Fruit fly (Drosophila melanogaster) whole organism, embryonic: ENCODE data around the gene Muted.
A peak's percentile ranks its signal among the peaks of the same experiment; 100 is the strongest.

Experiments used
- Antp ChIP-seq: fragments of 200-800 bp; sonication (Bioruptor generic); optimal IDR thresholded peaks from 3 replicates; lab custom pipeline; 2016; ENCODE audit warnings: missing biosample characterization, missing genetic modification characterization
- CG11085 ChIP-seq: fragments of 200-800 bp; sonication (Bioruptor generic); IDR thresholded peaks from 2 replicates; pipeline ENCODE4 v1.3.6; 2022; ENCODE audit warnings: missing biosample characterization, missing genetic modification characterization
- CG11398 ChIP-seq: fragments of 200-800 bp; sonication (Bioruptor generic); optimal IDR thresholded peaks from 2 replicates; lab custom pipeline; 2016; ENCODE audit warnings: missing biosample characterization, missing genetic modification characterization
- CG1233 ChIP-seq: fragments of 200-800 bp; sonication (Bioruptor generic); optimal IDR thresholded peaks from 4 replicates; lab custom pipeline; 2018; ENCODE audit warnings: missing biosample characterization, mild to moderate bottlenecking, missing genetic modification characterization
- CG13894 ChIP-seq: fragments of 200-800 bp; sonication (Bioruptor generic); optimal IDR thresholded peaks from 3 replicates; lab custom pipeline; 2018; ENCODE audit warnings: missing biosample characterization, mild to moderate bottlenecking, missing genetic modification characterization, moderate library complexity
- CG15514 ChIP-seq: fragments of 200-800 bp; sonication (Bioruptor generic); optimal IDR thresholded peaks from 3 replicates; lab custom pipeline; 2017; ENCODE audit warnings: missing biosample characterization, missing genetic modification characterization, mild to moderate bottlenecking, moderate library complexity, missing genetic modification reagents
- CG18764 ChIP-seq: fragments of 200-800 bp; sonication (Bioruptor generic); optimal IDR thresholded peaks from 3 replicates; lab custom pipeline; 2016; ENCODE audit warnings: missing biosample characterization, missing genetic modification characterization
- CG30020 ChIP-seq: fragments of 200-800 bp; optimal IDR thresholded peaks from 2 replicates; lab custom pipeline; 2019; ENCODE audit warnings: missing biosample characterization, mild to moderate bottlenecking, missing genetic modification characterization, moderate library complexity
- CG32532 ChIP-seq: fragments of 200-800 bp; sonication (Bioruptor generic); IDR thresholded peaks from 2 replicates; pipeline ENCODE4 v1.3.6; 2022; ENCODE audit warnings: missing biosample characterization, missing genetic modification characterization
- CG3407 ChIP-seq: fragments of 200-800 bp; sonication (Bioruptor generic); optimal IDR thresholded peaks from 2 replicates; lab custom pipeline; 2018; ENCODE audit warnings: missing biosample characterization, mild to moderate bottlenecking, missing genetic modification characterization
- CG4328 ChIP-seq: fragments of 200-800 bp; sonication (Bioruptor generic); optimal IDR thresholded peaks from 3 replicates; lab custom pipeline; 2017; ENCODE audit warnings: missing biosample characterization, missing genetic modification reagents, missing genetic modification characterization
- CG7745 ChIP-seq: fragments of 200-800 bp; sonication (Bioruptor generic); optimal IDR thresholded peaks from 2 replicates; lab custom pipeline; 2018; ENCODE audit warnings: missing biosample characterization, mild to moderate bottlenecking, missing genetic modification characterization, moderate library complexity
- CG7928 ChIP-seq: fragments of 200-800 bp; sonication (Bioruptor generic); optimal IDR thresholded peaks from 2 replicates; lab custom pipeline; 2017; ENCODE audit warnings: missing biosample characterization, mild to moderate bottlenecking, missing genetic modification characterization
- CG9437 ChIP-seq: fragments of 200-800 bp; sonication (Bioruptor generic); optimal IDR thresholded peaks from 2 replicates; lab custom pipeline; 2018; ENCODE audit warnings: missing biosample characterization, mild to moderate bottlenecking, missing genetic modification characterization
- CG9727 ChIP-seq: fragments of 200-800 bp; sonication (Bioruptor generic); optimal IDR thresholded peaks from 3 replicates; lab custom pipeline; 2017; ENCODE audit warnings: missing biosample characterization, mild to moderate bottlenecking, missing genetic modification characterization
- D19B ChIP-seq: fragments of 200-800 bp; sonication (Bioruptor generic); optimal IDR thresholded peaks from 2 replicates; lab custom pipeline; 2017; ENCODE audit warnings: missing biosample characterization, mild to moderate bottlenecking, missing genetic modification characterization
- Elba2 ChIP-seq: fragments of 200-800 bp; sonication (Bioruptor generic); optimal IDR thresholded peaks from 3 replicates; lab custom pipeline; 2016; ENCODE audit warnings: missing biosample characterization, missing genetic modification characterization
- Fer3 ChIP-seq: fragments of 200-800 bp; sonication (Bioruptor generic); optimal IDR thresholded peaks from 2 replicates; lab custom pipeline; 2018; ENCODE audit warnings: missing biosample characterization, mild to moderate bottlenecking, missing genetic modification characterization, moderate library complexity
- Hey ChIP-seq: fragments of 200-800 bp; sonication (Bioruptor generic); optimal IDR thresholded peaks from 3 replicates; lab custom pipeline; 2018; ENCODE audit warnings: missing biosample characterization, mild to moderate bottlenecking, missing genetic modification characterization
- Mes4 ChIP-seq: fragments of 200-800 bp; sonication (Bioruptor generic); optimal IDR thresholded peaks from 2 replicates; lab custom pipeline; 2016; ENCODE audit warnings: missing biosample characterization, missing genetic modification characterization
- NC2β ChIP-seq: fragments of 200-800 bp; sonication (Bioruptor generic); optimal IDR thresholded peaks from 2 replicates; lab custom pipeline; 2016; ENCODE audit warnings: missing biosample characterization, missing genetic modification characterization
- Ptx1 ChIP-seq: fragments of 200-800 bp; sonication (Bioruptor generic); IDR thresholded peaks from 2 replicates; pipeline ENCODE4 v1.3.6; 2022; ENCODE audit warnings: missing biosample characterization, missing genetic modification characterization
- Scr ChIP-seq: fragments of 200-800 bp; sonication (Bioruptor generic); IDR thresholded peaks from 2 replicates; pipeline ENCODE4 v1.3.6; 2022; ENCODE audit warnings: missing biosample characterization, missing genetic modification characterization; ENCODE audit not compliant: partially characterized antibody
- Trl ChIP-seq, 3 experiments: fragments of >200 bp in 2 of 3; fragments of 200-800 bp in 1 of 3; sonication (Bioruptor generic) in 1 of 3; optimal IDR thresholded peaks; 2 replicates in 1 of 3; 3 replicates in 2 of 3; lab custom pipeline; 2016 to 2017; ENCODE audit warnings: missing biosample characterization in 1 of 3, missing genetic modification characterization in 1 of 3
- az2 ChIP-seq: fragments of 200-800 bp; sonication (Bioruptor generic); optimal IDR thresholded peaks from 3 replicates; lab custom pipeline; 2016; ENCODE audit warnings: missing biosample characterization, missing genetic modification characterization
- cato ChIP-seq: fragments of 200-800 bp; sonication (Bioruptor generic); optimal IDR thresholded peaks from 2 replicates; lab custom pipeline; 2016; ENCODE audit warnings: missing biosample characterization, missing genetic modification characterization, borderline replicate concordance
- chif ChIP-seq, 2 experiments: fragments of 200-800 bp; sonication (Bioruptor generic); optimal IDR thresholded peaks; 3 replicates each; lab custom pipeline; 2016; ENCODE audit warnings: missing biosample characterization in 2 of 2, missing genetic modification characterization in 2 of 2
- ci ChIP-seq: fragments of 200-800 bp; sonication (Bioruptor generic); IDR thresholded peaks from 3 replicates; pipeline ENCODE4 v1.3.6; 2022; ENCODE audit warnings: missing biosample characterization, missing genetic modification characterization
- crp ChIP-seq, 2 experiments: fragments of 200-800 bp; sonication (Bioruptor generic); optimal IDR thresholded peaks; 2 replicates in 1 of 2; 3 replicates in 1 of 2; lab custom pipeline; 2017; ENCODE audit warnings: missing biosample characterization in 2 of 2, missing genetic modification characterization in 2 of 2, mild to moderate bottlenecking in 1 of 2, moderate library complexity in 1 of 2
- dan ChIP-seq: fragments of 200-800 bp; sonication (Bioruptor generic); IDR thresholded peaks from 2 replicates; pipeline ENCODE4 v1.3.6; 2022; ENCODE audit warnings: missing biosample characterization, missing genetic modification characterization
- dm ChIP-seq: fragments of 200-800 bp; sonication (Bioruptor generic); optimal IDR thresholded peaks from 3 replicates; lab custom pipeline; 2016; ENCODE audit warnings: missing biosample characterization, missing genetic modification characterization
- ems ChIP-seq: fragments of 200-800 bp; sonication (Bioruptor generic); optimal IDR thresholded peaks from 3 replicates; lab custom pipeline; 2016; ENCODE audit warnings: missing biosample characterization, missing genetic modification characterization
- esg ChIP-seq: fragments of 200-800 bp; sonication (Bioruptor generic); conservative IDR thresholded peaks from 2 replicates; pipeline ENCODE4 v1.3.6; 2022; ENCODE audit warnings: missing biosample characterization, missing genetic modification characterization
- eyg ChIP-seq: fragments of 200-800 bp; sonication (Bioruptor generic); optimal IDR thresholded peaks from 3 replicates; lab custom pipeline; 2016; ENCODE audit warnings: missing biosample characterization, missing genetic modification characterization
- fd3F ChIP-seq: fragments of 200-800 bp; sonication (Bioruptor generic); optimal IDR thresholded peaks from 2 replicates; lab custom pipeline; 2018; ENCODE audit warnings: missing biosample characterization, mild to moderate bottlenecking, missing genetic modification characterization, moderate library complexity
- kay ChIP-seq: fragments of 200-800 bp; sonication (Bioruptor generic); optimal IDR thresholded peaks from 2 replicates; lab custom pipeline; 2016; ENCODE audit warnings: missing biosample characterization, missing genetic modification characterization
- lab ChIP-seq: fragments of 200-800 bp; sonication (Bioruptor generic); optimal IDR thresholded peaks from 3 replicates; lab custom pipeline; 2017; ENCODE audit warnings: missing biosample characterization, missing genetic modification characterization, mild to moderate bottlenecking, moderate library complexity, missing genetic modification reagents
- mld ChIP-seq: fragments of 200-800 bp; sonication (Bioruptor generic); IDR thresholded peaks from 3 replicates; pipeline ENCODE4 v1.3.6; 2022; ENCODE audit warnings: missing biosample characterization, missing genetic modification characterization; ENCODE audit not compliant: partially characterized antibody
- odd ChIP-seq: fragments of 200-800 bp; sonication (Bioruptor generic); optimal IDR thresholded peaks from 2 replicates; lab custom pipeline; 2017; ENCODE audit warnings: missing biosample characterization, mild to moderate bottlenecking, missing genetic modification characterization
- otp ChIP-seq: fragments of 200-800 bp; sonication (Bioruptor generic); IDR thresholded peaks from 3 replicates; pipeline ENCODE4, ENCODE4 v1.3.6; 2022; ENCODE audit warnings: missing biosample characterization, missing genetic modification characterization
- psq ChIP-seq: fragments of 200-800 bp; sonication (Bioruptor generic); optimal IDR thresholded peaks from 2 replicates; lab custom pipeline; 2017; ENCODE audit warnings: missing biosample characterization, missing genetic modification characterization
- rib ChIP-seq: fragments of 200-800 bp; sonication (Bioruptor generic); IDR thresholded peaks from 2 replicates; pipeline ENCODE4 v1.3.6; 2022; ENCODE audit warnings: missing biosample characterization, missing genetic modification characterization
- trem ChIP-seq: fragments of 200-800 bp; optimal IDR thresholded peaks from 3 replicates; lab custom pipeline; 2019; ENCODE audit warnings: missing biosample characterization, mild to moderate bottlenecking, missing genetic modification characterization, moderate library complexity
- trh ChIP-seq: fragments of 200-800 bp; sonication (Bioruptor generic); optimal IDR thresholded peaks from 2 replicates; lab custom pipeline; 2016; ENCODE audit warnings: missing biosample characterization, missing genetic modification characterization
- tx ChIP-seq: fragments of 200-800 bp; sonication (Bioruptor generic); optimal IDR thresholded peaks from 2 replicates; lab custom pipeline; 2016; ENCODE audit warnings: missing biosample characterization, missing genetic modification characterization
- unpg ChIP-seq: fragments of 200-800 bp; sonication (Bioruptor generic); optimal IDR thresholded peaks from 3 replicates; lab custom pipeline; 2018; ENCODE audit warnings: missing biosample characterization, mild to moderate bottlenecking, missing genetic modification characterization, moderate library complexity
- vvl ChIP-seq: fragments of 200-800 bp; sonication (Bioruptor generic); IDR thresholded peaks from 2 replicates; pipeline ENCODE4 v1.3.6; 2022; ENCODE audit warnings: missing biosample characterization, missing genetic modification characterization
- wor ChIP-seq: fragments of 200-800 bp; sonication (Bioruptor generic); IDR thresholded peaks from 2 replicates; pipeline ENCODE4 v1.3.6; 2022; ENCODE audit warnings: missing biosample characterization, missing genetic modification characterization

Muted gene

DNA sequence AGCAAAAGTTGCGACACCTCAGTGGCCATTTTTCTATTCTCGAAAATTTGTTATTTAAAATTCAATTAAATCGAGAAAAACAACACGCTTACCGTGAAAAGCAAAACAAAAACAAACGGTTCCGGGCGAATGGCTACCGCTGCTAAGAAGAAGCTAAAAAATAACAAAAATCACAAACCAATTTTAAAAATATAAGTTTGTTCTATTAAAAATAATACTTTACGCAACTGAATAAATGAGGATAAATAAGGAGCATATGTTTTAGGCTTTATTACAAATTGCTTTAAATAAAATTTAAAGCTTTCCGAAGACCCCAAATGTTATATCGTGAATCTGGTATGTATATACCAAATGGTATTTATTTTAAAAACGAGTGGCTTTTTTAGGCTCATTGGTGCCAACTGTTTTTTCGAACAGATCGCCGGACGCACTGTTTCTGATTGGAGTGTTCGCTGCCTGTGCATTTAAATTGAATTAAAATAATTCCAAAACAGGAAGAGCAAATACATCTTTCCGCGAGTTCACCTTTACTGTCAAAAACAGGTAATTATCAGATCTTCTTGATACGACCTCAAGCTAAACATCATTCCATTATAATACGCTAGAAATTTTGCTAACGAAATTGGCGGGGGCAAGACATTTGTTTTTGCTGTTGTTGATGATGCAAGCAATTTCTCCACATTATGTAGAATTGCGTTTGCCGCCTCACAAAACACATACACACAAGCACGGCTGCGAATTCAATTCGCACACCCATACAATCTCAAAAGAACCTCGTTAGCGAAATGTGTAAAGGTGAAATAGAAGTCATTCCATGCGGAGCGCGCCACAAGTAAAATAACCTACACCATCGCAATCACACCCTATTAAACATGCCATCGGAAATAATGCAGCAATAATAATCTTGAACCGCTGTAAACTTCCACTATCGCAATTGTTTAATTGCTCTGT is 5.0 kb downstream of the Muted start, which contains the start of the genes Polr3F and PyK (continued):
- TF ChIP-seq lab (GFP tag; lab: Kevin White, UChicago) (peak; percentile 43), CG11085 (GFP tag; lab: Robert Waterston, UW) (no peak), CG15514 (peak; percentile 66), CG1233 (no peak), fd3F (GFP tag; lab: Kevin White, UChicago) (no peak), CG9437 (GFP tag; lab: Kevin White, UChicago) (no peak), trem (peak; percentile 57), Antp (GFP tag; lab: Kevin White, UChicago) (no peak), CG3407 (no peak), CG18764 (no peak), CG7745 (tag; lab: Kevin White, UChicago) (no peak), CG32532 (GFP tag; lab: Robert Waterston, UW) (no peak), Trl (optimal IDR thresholded peaks at IDR 0.05; lab: Kevin White, UChicago) (no peak), Trl (GFP tag; optimal IDR thresholded peaks at IDR 0.05; lab: Kevin White, UChicago) (no peak), wor (GFP tag; lab: Robert Waterston, UW) (no peak), CG4328 (no peak), ci (GFP tag; lab: Robert Waterston, UW) (peak; percentile 33; the same call in 1 of the 3 replicates), otp (no peak; the same call in 2 of the 3 replicates), odd (no peak), CG7928 (GFP tag; lab: Kevin White, UChicago) (no peak), NC2β (GFP tag; lab: Kevin White, UChicago) (no peak), cato (GFP tag; lab: Kevin White, UChicago) (no peak), eyg (GFP tag; lab: Kevin White, UChicago) (no peak), mld (GFP tag; lab: Robert Waterston, UW) (0 out of 3 replicates have a peak, but pooled peaks have one; percentile 24), Elba2 (GFP tag; lab: Kevin White, UChicago) (no peak), Ptx1 (GFP tag; lab: Robert Waterston, UW) (no peak), D19B (GFP tag; lab: Kevin White, UChicago) (peak; percentile 6), ems (GFP tag; lab: Kevin White, UChicago) (no peak), tx (GFP tag; lab: Kevin White, UChicago) (no peak), Fer3 (tag; lab: Kevin White, UChicago) (peak; percentile 40), vvl (peak; percentile 25; the same call in 1 of the 2 replicates), CG30020 (peak; percentile 38), Hey (tag; lab: Kevin White, UChicago) (no peak), Mes4 (GFP tag; lab: Kevin White, UChicago) (no peak), CG13894 (tag; lab: Kevin White, UChicago) (no peak), dan (GFP tag; lab: Robert Waterston, UW) (no peak), Scr (GFP tag; lab: Robert Waterston, UW) (peak; percentile 7; the same call in 1 of the 2 replicates), az2 (no peak), crp (GFP tag; optimal IDR thresholded peaks at IDR 0.05; lab: Kevin White, UChicago) (peak in 1 of 2 experiments; percentile 65), esg (GFP tag; lab: Robert Waterston, UW) (no peak), trh (GFP tag; lab: Kevin White, UChicago) (no peak), unpg (GFP tag; lab: Kevin White, UChicago) (peak; percentile 53), chif (GFP tag; optimal IDR thresholded peaks at IDR 0.05; lab: Kevin White, UChicago) (no peak), CG11398 (GFP tag; lab: Kevin White, UChicago) (no peak), dm (peak; percentile 25), rib (GFP tag; lab: Robert Waterston, UW) (no peak), CG9727 (GFP tag; lab: Kevin White, UChicago) (peak; percentile 41), kay (GFP tag; lab: Kevin White, UChicago) (no peak), psq (GFP tag; lab: Kevin White, UChicago) (no peak)
